Fruit fly (Drosophila melanogaster): Measurements from ENCODE around the gene CG43739.

DNA sequence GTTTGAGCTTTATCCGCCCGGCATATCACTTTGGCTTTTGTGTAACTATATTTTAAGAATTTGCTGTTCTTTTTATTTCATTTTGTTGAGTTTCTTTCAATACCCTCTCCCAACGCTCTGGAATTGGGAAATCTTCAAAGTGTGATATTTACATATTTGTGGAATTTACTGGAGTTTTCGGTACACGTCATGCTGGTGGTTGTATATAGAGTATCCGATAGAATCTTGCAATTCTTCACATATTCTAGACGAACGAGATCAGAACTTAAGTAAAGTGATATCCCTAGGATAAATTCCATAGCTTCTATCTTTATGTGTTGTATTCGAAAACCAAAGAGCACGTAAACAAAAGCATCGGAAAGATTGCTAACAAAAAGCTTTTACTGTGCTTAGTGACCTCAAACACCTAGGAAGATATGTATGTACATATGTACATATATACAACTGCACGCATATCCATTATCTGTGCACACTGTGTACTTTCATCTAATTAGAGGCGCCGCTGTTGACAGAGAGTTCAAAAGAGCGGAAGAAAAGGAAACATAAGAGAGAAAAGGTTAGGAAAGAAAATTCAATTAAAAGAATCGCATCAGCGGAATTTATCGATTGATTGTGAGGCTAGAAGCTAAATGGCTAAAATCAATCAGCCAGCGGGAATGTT is 21.9 kb downstream of the CG43739 start:
- TF ChIP-seq CG12605 (GFP tag; IDR thresholded peaks at IDR 0.05) (no peak), CG15710 (tag; optimal IDR thresholded peaks at IDR 0.05) (no peak), EcR (GFP tag; optimal IDR thresholded peaks at IDR 0.05) (no peak), CG34367 (tag; optimal IDR thresholded peaks at IDR 0.05) (no peak), gl (tag; optimal IDR thresholded peaks at IDR 0.05) (no peak), CG32121 (GFP tag; IDR thresholded peaks at IDR 0.05) (no peak), CG17806 (tag; optimal IDR thresholded peaks at IDR 0.05) (no peak), CG8159 (tag; optimal IDR thresholded peaks at IDR 0.05) (no peak), Pif1B (GFP tag; optimal IDR thresholded peaks at IDR 0.05) (no peak), CG4496 (GFP tag; IDR thresholded peaks at IDR 0.05) (no peak), CG8301 (tag; optimal IDR thresholded peaks at IDR 0.05) (no peak)

Data from whole organism, pupa.